Fruit fly (Drosophila melanogaster) whole organism, embryonic: ENCODE measurements around the gene gro.

Experiments used
- Ada2b ChIP-seq: fragments of 200-800 bp; sonication (Bioruptor generic); IDR thresholded peaks from 2 replicates; pipeline ENCODE4 v1.3.6; 2022; ENCODE audit warnings: missing biosample characterization, missing genetic modification characterization
- CG11085 ChIP-seq: fragments of 200-800 bp; sonication (Bioruptor generic); IDR thresholded peaks from 2 replicates; pipeline ENCODE4 v1.3.6; 2022; ENCODE audit warnings: missing biosample characterization, missing genetic modification characterization
- CG14860 ChIP-seq: fragments of 200-800 bp; sonication (Bioruptor generic); IDR thresholded peaks from 3 replicates; pipeline ENCODE4 v1.3.6; 2022; ENCODE audit warnings: missing biosample characterization, missing genetic modification characterization; ENCODE audit not compliant: partially characterized antibody
- CG1529 ChIP-seq: fragments of 200-800 bp; sonication (Bioruptor generic); optimal IDR thresholded peaks from 3 replicates; lab custom pipeline; 2018; ENCODE audit warnings: missing biosample characterization, missing genetic modification characterization
- CG16815 ChIP-seq: fragments of 200-800 bp; sonication (Bioruptor generic); optimal IDR thresholded peaks from 3 replicates; lab custom pipeline; 2017; ENCODE audit warnings: missing biosample characterization, mild to moderate bottlenecking, missing genetic modification characterization
- CG17361 ChIP-seq: fragments of 200-800 bp; sonication (Bioruptor generic); IDR thresholded peaks from 3 replicates; pipeline ENCODE4 v1.3.6; 2022; ENCODE audit warnings: missing biosample characterization, missing genetic modification characterization
- CG17829 ChIP-seq: fragments of 200-800 bp; optimal IDR thresholded peaks from 2 replicates; lab custom pipeline; 2019; ENCODE audit warnings: missing biosample characterization, mild to moderate bottlenecking, missing genetic modification characterization, moderate library complexity
- CG1832 ChIP-seq: fragments of 200-800 bp; sonication (Bioruptor generic); optimal IDR thresholded peaks from 2 replicates; lab custom pipeline; 2017; ENCODE audit warnings: missing biosample characterization, mild to moderate bottlenecking, missing genetic modification characterization, inconsistent platforms
- CG18599 ChIP-seq: fragments of 200-800 bp; sonication (Bioruptor generic); optimal IDR thresholded peaks from 3 replicates; lab custom pipeline; 2017; ENCODE audit warnings: missing biosample characterization, missing genetic modification characterization, mild to moderate bottlenecking, moderate library complexity, missing genetic modification reagents
- CG3065 ChIP-seq: fragments of 200-800 bp; sonication (Bioruptor generic); optimal IDR thresholded peaks from 2 replicates; lab custom pipeline; 2016; ENCODE audit warnings: missing biosample characterization, missing genetic modification characterization
- CG32532 ChIP-seq: fragments of 200-800 bp; sonication (Bioruptor generic); IDR thresholded peaks from 2 replicates; pipeline ENCODE4 v1.3.6; 2022; ENCODE audit warnings: missing biosample characterization, missing genetic modification characterization
- CG33557 ChIP-seq: fragments of 200-800 bp; sonication (Bioruptor generic); optimal IDR thresholded peaks from 2 replicates; lab custom pipeline; 2019; ENCODE audit warnings: missing biosample characterization, mild to moderate bottlenecking, missing genetic modification characterization, moderate library complexity
- CG4282 ChIP-seq: fragments of 200-800 bp; sonication (Bioruptor generic); optimal IDR thresholded peaks from 2 replicates; lab custom pipeline; 2016; ENCODE audit warnings: missing biosample characterization, missing genetic modification characterization
- CG6272 ChIP-seq: fragments of 200-800 bp; sonication (Bioruptor generic); IDR thresholded peaks from 2 replicates; pipeline ENCODE4 v1.3.6; 2022; ENCODE audit warnings: missing biosample characterization, missing genetic modification characterization
- CrebB ChIP-seq: fragments of 200-800 bp; sonication (Bioruptor generic); optimal IDR thresholded peaks from 3 replicates; lab custom pipeline; 2018; ENCODE audit warnings: missing biosample characterization, mild to moderate bottlenecking, missing genetic modification characterization
- D19A ChIP-seq: fragments of 200-800 bp; optimal IDR thresholded peaks from 3 replicates; lab custom pipeline; 2019; ENCODE audit warnings: missing biosample characterization, mild to moderate bottlenecking, missing genetic modification characterization, moderate library complexity
- Dip2 ChIP-seq: fragments of 200-800 bp; sonication (Bioruptor generic); IDR thresholded peaks from 2 replicates; pipeline ENCODE4 v1.3.6; 2022; ENCODE audit warnings: missing biosample characterization, missing genetic modification characterization
- Ets65A ChIP-seq: fragments of 200-800 bp; sonication (Bioruptor generic); peaks from one replicate; lab custom pipeline; 2016; ENCODE audit warnings: missing biosample characterization, missing genetic modification characterization
- Hand ChIP-seq: fragments of 200-800 bp; sonication (Bioruptor generic); optimal IDR thresholded peaks from 2 replicates; lab custom pipeline; 2017; ENCODE audit warnings: mild to moderate bottlenecking, missing biosample characterization, missing genetic modification reagents, missing genetic modification characterization
- Hr39 ChIP-seq: fragments of >200 bp; optimal IDR thresholded peaks from 2 replicates; lab custom pipeline; 2017
- Kr ChIP-seq: fragments of 200-800 bp; sonication (Bioruptor generic); optimal IDR thresholded peaks from 2 replicates; lab custom pipeline; 2017; ENCODE audit warnings: missing biosample characterization, mild to moderate bottlenecking, missing genetic modification characterization
- Lim3 ChIP-seq: fragments of 200-800 bp; sonication (Bioruptor generic); IDR thresholded peaks from 2 replicates; pipeline ENCODE4 v1.3.6; 2022; ENCODE audit warnings: missing biosample characterization, missing genetic modification characterization
- Mad ChIP-seq: fragments of 200-800 bp; sonication (Bioruptor generic); optimal IDR thresholded peaks from 2 replicates; lab custom pipeline; 2016; ENCODE audit warnings: missing biosample characterization, missing genetic modification characterization
- Mrtf ChIP-seq: fragments of 200-800 bp; sonication (Bioruptor generic); IDR thresholded peaks from 3 replicates; pipeline ENCODE4 v1.3.6; 2022; ENCODE audit warnings: missing biosample characterization, missing genetic modification characterization
- Side ChIP-seq: fragments of 200-800 bp; sonication (Bioruptor generic); optimal IDR thresholded peaks from 2 replicates; lab custom pipeline; 2016; ENCODE audit warnings: missing biosample characterization, missing genetic modification characterization
- Sry-β ChIP-seq: fragments of 200-800 bp; sonication (Bioruptor generic); optimal IDR thresholded peaks from 2 replicates; lab custom pipeline; 2018; ENCODE audit warnings: missing biosample characterization, mild to moderate bottlenecking, missing genetic modification characterization, moderate library complexity
- Stat92E ChIP-seq, 3 experiments: fragments of >200 bp in 2 of 3; fragments of 200-800 bp in 1 of 3; sonication (Bioruptor generic) in 1 of 3; optimal IDR thresholded peaks; 2 replicates each; lab custom pipeline; 2017 to 2019; ENCODE audit warnings: missing biosample characterization in 3 of 3, missing genetic modification characterization in 3 of 3, mild to moderate bottlenecking in 1 of 3, moderate library complexity in 1 of 3
- Trl ChIP-seq, 3 experiments: fragments of >200 bp in 2 of 3; fragments of 200-800 bp in 1 of 3; sonication (Bioruptor generic) in 1 of 3; optimal IDR thresholded peaks; 2 replicates in 1 of 3; 3 replicates in 2 of 3; lab custom pipeline; 2016 to 2017; ENCODE audit warnings: missing biosample characterization in 1 of 3, missing genetic modification characterization in 1 of 3
- aop ChIP-seq: fragments of 200-800 bp; sonication (Bioruptor generic); IDR thresholded peaks from 2 replicates; pipeline ENCODE4 v1.3.6; 2022; ENCODE audit warnings: missing biosample characterization, missing genetic modification characterization
- chn ChIP-seq: fragments of 200-800 bp; sonication (Bioruptor generic); optimal IDR thresholded peaks from 2 replicates; lab custom pipeline; 2016; ENCODE audit warnings: missing biosample characterization, missing genetic modification characterization
- da ChIP-seq: fragments of 200-800 bp; sonication (Bioruptor generic); optimal IDR thresholded peaks from 2 replicates; lab custom pipeline; 2016; ENCODE audit warnings: missing biosample characterization, missing genetic modification characterization
- eve ChIP-seq, 2 experiments: fragments of >200 bp; optimal IDR thresholded peaks; 2 replicates each; lab custom pipeline; 2017; ENCODE audit warnings: missing biosample characterization in 2 of 2, missing genetic modification characterization in 2 of 2
- ewg ChIP-seq: fragments of 200-800 bp; sonication (Bioruptor generic); optimal IDR thresholded peaks from 3 replicates; lab custom pipeline; 2017; ENCODE audit warnings: mild to moderate bottlenecking, missing biosample characterization, missing genetic modification reagents, missing genetic modification characterization
- fd96Cb ChIP-seq: fragments of 200-800 bp; sonication (Bioruptor generic); optimal IDR thresholded peaks from 2 replicates; lab custom pipeline; 2018; ENCODE audit warnings: missing biosample characterization, mild to moderate bottlenecking, missing genetic modification characterization, moderate library complexity
- gsb ChIP-seq: fragments of 200-800 bp; sonication (Bioruptor generic); IDR thresholded peaks from 2 replicates; pipeline ENCODE4 v1.3.6; 2022; ENCODE audit warnings: missing biosample characterization, missing genetic modification characterization
- her ChIP-seq: fragments of 200-800 bp; sonication (Bioruptor generic); optimal IDR thresholded peaks from 2 replicates; lab custom pipeline; 2016; ENCODE audit warnings: missing biosample characterization, missing genetic modification characterization
- hth ChIP-seq: fragments of >200 bp; optimal IDR thresholded peaks from 2 replicates; lab custom pipeline; 2017; ENCODE audit warnings: inconsistent platforms
- insv ChIP-seq, 2 experiments: fragments of 200-800 bp; sonication (Bioruptor generic); optimal IDR thresholded peaks; 3 replicates each; lab custom pipeline; 2016 to 2018; ENCODE audit warnings: missing biosample characterization in 2 of 2, missing genetic modification characterization in 2 of 2
- kni ChIP-seq: fragments of 200-800 bp; sonication (Bioruptor generic); optimal IDR thresholded peaks from 3 replicates; lab custom pipeline; 2017; ENCODE audit warnings: mild to moderate bottlenecking, missing biosample characterization, missing genetic modification reagents, missing genetic modification characterization
- lmd ChIP-seq: fragments of 200-800 bp; sonication (Bioruptor generic); IDR thresholded peaks from 2 replicates; pipeline ENCODE4 v1.3.6; 2022; ENCODE audit warnings: missing biosample characterization, missing genetic modification characterization
- lov ChIP-seq, 2 experiments: fragments of 200-800 bp in 1 of 2; fragments of >200 bp in 1 of 2; sonication (Bioruptor generic) in 1 of 2; IDR thresholded peaks in 1 of 2; optimal IDR thresholded peaks in 1 of 2; 2 replicates in 1 of 2; 3 replicates in 1 of 2; pipeline versions ENCODE4 v1.3.6 to Lab custom; 2017 to 2022; ENCODE audit warnings: missing biosample characterization in 1 of 2, missing genetic modification characterization in 1 of 2
- maf-S ChIP-seq: fragments of 200-800 bp; sonication (Bioruptor generic); optimal IDR thresholded peaks from 2 replicates; lab custom pipeline; 2016; ENCODE audit warnings: missing biosample characterization, missing genetic modification characterization
- odd ChIP-seq: fragments of 200-800 bp; sonication (Bioruptor generic); optimal IDR thresholded peaks from 2 replicates; lab custom pipeline; 2017; ENCODE audit warnings: missing biosample characterization, mild to moderate bottlenecking, missing genetic modification characterization
- peb ChIP-seq: fragments of 200-800 bp; sonication (Bioruptor generic); IDR thresholded peaks from 2 replicates; pipeline ENCODE4 v1.3.6; 2022; ENCODE audit warnings: missing biosample characterization, missing genetic modification characterization
- phol ChIP-seq: fragments of 200-800 bp; sonication (Bioruptor generic); optimal IDR thresholded peaks from 3 replicates; lab custom pipeline; 2018; ENCODE audit warnings: missing biosample characterization, mild to moderate bottlenecking, missing genetic modification characterization, moderate library complexity
- row ChIP-seq: fragments of 200-800 bp; sonication (Bioruptor generic); IDR thresholded peaks from 3 replicates; pipeline ENCODE4 v1.3.6; 2022; ENCODE audit warnings: missing biosample characterization, missing genetic modification characterization
- sens ChIP-seq: fragments of 200-800 bp; sonication (Bioruptor generic); peaks from one replicate; lab custom pipeline; 2016; ENCODE audit warnings: missing biosample characterization, missing genetic modification characterization
- tll ChIP-seq, 2 experiments: fragments of 200-800 bp in 1 of 2; fragments of >200 bp in 1 of 2; sonication (Bioruptor generic) in 1 of 2; optimal IDR thresholded peaks; 2 replicates each; lab custom pipeline; 2017 to 2019; ENCODE audit warnings: missing biosample characterization in 2 of 2, missing genetic modification characterization in 2 of 2, mild to moderate bottlenecking in 1 of 2, moderate library complexity in 1 of 2
- tna ChIP-seq: fragments of 200-800 bp; sonication (Bioruptor generic); IDR thresholded peaks from 2 replicates; pipeline ENCODE4 v1.3.6; 2022; ENCODE audit warnings: missing biosample characterization, missing genetic modification characterization; ENCODE audit not compliant: partially characterized antibody

Gene gro

DNA sequence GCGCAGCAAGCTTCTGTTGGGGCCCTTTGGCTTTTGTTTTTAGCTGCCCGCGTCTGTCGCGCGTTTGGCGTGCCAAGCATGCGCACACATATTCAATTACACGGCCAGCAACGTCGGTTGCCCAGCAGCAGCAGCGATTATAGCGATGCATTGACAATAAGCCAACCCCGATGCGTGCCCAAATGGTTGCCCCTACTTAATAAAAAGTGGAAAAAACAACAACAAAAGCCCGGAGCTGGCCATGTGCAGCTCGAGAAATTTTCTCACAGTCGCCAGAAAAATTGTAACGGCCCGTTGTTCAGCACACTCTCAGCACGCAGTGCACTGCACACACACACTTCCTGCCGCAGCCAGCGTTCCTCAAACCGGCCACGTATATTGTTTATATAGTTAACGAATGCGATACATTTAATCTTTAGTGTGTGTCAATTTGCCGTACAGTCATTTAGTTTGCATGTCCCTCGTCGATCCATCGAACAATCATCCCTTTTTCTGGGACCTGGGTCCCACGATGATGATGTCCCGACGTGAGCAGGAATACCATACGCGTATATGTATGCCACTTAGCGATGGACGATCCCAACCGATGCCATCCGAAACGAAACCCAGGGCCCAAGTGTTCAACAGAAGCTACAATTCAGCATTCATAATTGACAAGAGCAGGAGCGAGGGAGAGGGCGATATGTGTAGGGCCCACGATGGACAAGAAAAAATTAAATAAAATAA, 6.7 kb upstream of the gro start (continued):
- TF ChIP-seq CG1832 (peak; percentile 36), ewg (GFP tag; lab: Kevin White, UChicago) (peak; percentile 31), lov (optimal IDR thresholded peaks at IDR 0.05; lab: Kevin White, UChicago) (no peak), lov (GFP tag; IDR thresholded peaks at IDR 0.05; lab: Robert Waterston, UW) (peak; percentile 37; the same call in 1 of the 3 replicates), CG17829 (tag; lab: Kevin White, UChicago) (peak; percentile 6), D19A (tag; lab: Kevin White, UChicago) (peak; percentile 4), odd (GFP tag; lab: Kevin White, UChicago) (peak; percentile 61), Kr (GFP tag; lab: Kevin White, UChicago) (peak; percentile 74), insv (GFP tag; optimal IDR thresholded peaks at IDR 0.05; lab: Kevin White, UChicago) (peak in 1 of 2 experiments; percentile 41), eve (GFP tag; optimal IDR thresholded peaks at IDR 0.05; lab: Kevin White, UChicago) (no peak), CG33557 (GFP tag; lab: Kevin White, UChicago) (peak; percentile 44), Hand (no peak), tll (GFP tag; optimal IDR thresholded peaks at IDR 0.05; lab: Kevin White, UChicago) (peak in 1 of 2 experiments; percentile 38), kni (GFP tag; lab: Kevin White, UChicago) (peak; percentile 95), CG11085 (GFP tag; lab: Robert Waterston, UW) (no peak), Stat92E (GFP tag; optimal IDR thresholded peaks at IDR 0.05; lab: Kevin White, UChicago) (peak in 1 of 3 experiments; percentile 40), da (GFP tag; lab: Kevin White, UChicago) (peak; percentile 20), lmd (GFP tag; lab: Robert Waterston, UW) (no peak)

DNA sequence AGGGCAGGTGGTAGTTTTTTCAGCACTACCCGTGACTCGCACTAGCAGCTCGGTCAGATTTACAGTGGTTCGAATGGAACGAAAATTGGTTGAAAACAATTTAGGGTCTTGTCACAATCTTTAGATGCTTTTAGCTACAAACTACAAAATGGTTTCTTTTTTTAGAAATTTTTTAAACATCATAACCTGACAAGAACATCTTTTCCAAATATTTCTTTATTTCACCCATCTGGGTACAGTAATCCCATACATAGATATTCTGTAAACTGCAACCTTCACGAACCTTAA, 6.2 kb upstream of the gro start:
- TF ChIP-seq CG4282 (GFP tag; lab: Kevin White, UChicago), result peak; percentile 7
- no peak for TF ChIP-seq Sry-β (GFP tag; lab: Kevin White, UChicago)
- 0 out of 3 replicates have a peak, but pooled peaks have one; percentile 35 for TF ChIP-seq CG14860 (GFP tag; lab: Robert Waterston, UW)
- no peak for TF ChIP-seq maf-S (GFP tag; lab: Kevin White, UChicago)
- TF ChIP-seq Lim3 (GFP tag; lab: Robert Waterston, UW), result no peak
- no peak for TF ChIP-seq her (GFP tag; lab: Kevin White, UChicago)
- no peak for TF ChIP-seq gsb (GFP tag; lab: Robert Waterston, UW)
- no peak for TF ChIP-seq hth
- TF ChIP-seq aop, result no peak
- no peak for TF ChIP-seq CG17829 (tag; lab: Kevin White, UChicago)
- no peak for TF ChIP-seq CrebB (tag; lab: Kevin White, UChicago)
- no peak for TF ChIP-seq CG1529 (GFP tag; lab: Kevin White, UChicago)
- TF ChIP-seq Mrtf (GFP tag; lab: Robert Waterston, UW), result no peak
- TF ChIP-seq CG18599 (GFP tag; lab: Kevin White, UChicago), result no peak
- no peak for TF ChIP-seq Dip2 (GFP tag; lab: Robert Waterston, UW)
- peak; percentile 70 for TF ChIP-seq sens
- TF ChIP-seq tna, result no peak
- TF ChIP-seq Kr (GFP tag; lab: Kevin White, UChicago), result no peak
- no peak for TF ChIP-seq Mad (GFP tag; lab: Kevin White, UChicago)
- no peak for TF ChIP-seq Ets65A
- no peak for TF ChIP-seq CG6272 (GFP tag; lab: Robert Waterston, UW)
- no peak for TF ChIP-seq Hr39 (lab: Kevin White, UChicago)
- no peak for TF ChIP-seq Ada2b
- TF ChIP-seq CG32532 (GFP tag; lab: Robert Waterston, UW), result no peak
- TF ChIP-seq Side, result no peak
- TF ChIP-seq CG17361 (GFP tag; lab: Robert Waterston, UW), result no peak
- no peak for TF ChIP-seq peb (GFP tag; lab: Robert Waterston, UW)
- TF ChIP-seq Trl (optimal IDR thresholded peaks at IDR 0.05; lab: Kevin White, UChicago), result no peak
- no peak for TF ChIP-seq Trl (GFP tag; optimal IDR thresholded peaks at IDR 0.05; lab: Kevin White, UChicago)
- TF ChIP-seq row (GFP tag; lab: Robert Waterston, UW), result peak; percentile 56
- no peak for TF ChIP-seq phol (tag; lab: Kevin White, UChicago)
- TF ChIP-seq CG16815 (GFP tag; lab: Kevin White, UChicago), result no peak
- TF ChIP-seq fd96Cb (tag; lab: Kevin White, UChicago), result no peak
- no peak for TF ChIP-seq chn (GFP tag; lab: Kevin White, UChicago)
- TF ChIP-seq CG3065, result no peak
